Fruit fly (Drosophila melanogaster): ENCODE results near the gene tal-3A.

tal-3A gene

DNA sequence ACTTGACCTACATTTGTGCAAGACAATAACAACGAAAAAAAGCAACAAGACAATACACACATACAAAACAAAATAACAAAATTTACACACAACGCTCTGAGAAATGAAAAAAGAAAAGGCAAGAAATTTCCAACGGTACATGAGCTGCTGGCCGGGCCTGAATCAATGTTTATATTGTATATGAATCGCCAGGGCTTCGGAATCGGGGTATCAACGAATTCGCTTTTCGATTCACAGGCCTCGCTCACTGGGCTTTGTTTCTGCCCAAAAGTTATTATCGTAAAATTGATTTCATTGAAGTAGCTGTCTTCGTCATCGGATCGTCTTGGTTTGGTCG, 3.4 kb downstream of the tal-3A start (continued):
- TF ChIP-seq Hr4 (GFP tag; optimal IDR thresholded peaks at IDR 0.05) (no peak), CG31627 (GFP tag; optimal IDR thresholded peaks at IDR 0.05) (no peak), achi (GFP tag; optimal IDR thresholded peaks at IDR 0.05) (peak; percentile 40), Blimp-1 (GFP tag; optimal IDR thresholded peaks at IDR 0.05) (peak; percentile 74), ss (GFP tag; optimal IDR thresholded peaks at IDR 0.05) (peak in 1 of 2 experiments; percentile 70), dsx (GFP tag; optimal IDR thresholded peaks at IDR 0.05; ENCODE audit: poor library complexity, severe bottlenecking) (peak; percentile 4)

DNA sequence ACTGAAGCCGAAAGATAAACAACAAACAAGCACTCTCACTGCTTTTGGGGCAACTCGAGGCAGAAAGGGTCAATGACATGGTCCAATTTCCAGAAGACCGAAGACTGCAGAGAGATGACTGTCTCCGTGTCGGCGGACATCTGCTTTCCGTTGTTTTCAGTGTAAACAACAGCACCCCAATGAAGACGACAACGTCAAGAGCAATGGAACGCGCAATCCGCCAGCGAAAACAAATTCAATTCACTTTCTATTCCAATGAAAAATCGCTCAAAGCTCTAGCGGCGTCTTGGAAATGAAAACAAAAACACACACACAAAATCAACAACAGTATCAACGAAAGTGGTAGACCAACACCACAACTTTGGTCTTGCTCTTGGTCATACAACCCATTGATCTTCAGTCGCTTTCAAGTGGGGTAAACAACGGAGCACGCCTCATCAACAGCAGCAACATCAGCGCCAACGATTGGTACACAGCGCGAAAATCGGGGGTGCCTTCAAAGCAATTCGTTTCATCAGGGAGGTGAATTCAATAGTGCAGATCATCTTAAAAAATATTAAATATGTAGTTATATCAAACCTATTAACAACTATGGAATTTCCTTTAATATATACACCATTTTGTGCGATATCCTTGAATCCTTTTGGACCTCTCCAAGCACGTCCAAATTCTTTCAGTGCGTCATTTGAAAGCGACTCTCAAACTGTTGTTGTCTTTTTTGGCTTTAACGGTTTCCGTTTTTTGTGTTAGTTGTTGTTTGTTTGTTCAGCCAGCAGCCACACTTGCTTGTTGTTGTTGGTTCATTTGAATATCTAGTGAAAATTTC, 4.8 kb downstream of the tal-3A start:
- TF ChIP-seq lz (GFP tag; optimal IDR thresholded peaks at IDR 0.05) (no peak), dsx (GFP tag; optimal IDR thresholded peaks at IDR 0.05; ENCODE audit: poor library complexity, severe bottlenecking) (no peak), acj6 (GFP tag; optimal IDR thresholded peaks at IDR 0.05) (no peak), Hr39 (GFP tag; optimal IDR thresholded peaks at IDR 0.05) (no peak), CG9139 (GFP tag; optimal IDR thresholded peaks at IDR 0.05) (no peak), Sox102F (GFP tag; optimal IDR thresholded peaks at IDR 0.05) (peak; percentile 5), Ets21C (GFP tag; optimal IDR thresholded peaks at IDR 0.05) (no peak), net (GFP tag; optimal IDR thresholded peaks at IDR 0.05) (no peak), Smox (GFP tag; optimal IDR thresholded peaks at IDR 0.05) (no peak), CG3919 (GFP tag; optimal IDR thresholded peaks at IDR 0.05) (no peak), CG6854 (GFP tag; optimal IDR thresholded peaks at IDR 0.05) (no peak), cyc (GFP tag; optimal IDR thresholded peaks at IDR 0.05) (no peak), Lpt (GFP tag; optimal IDR thresholded peaks at IDR 0.05) (peak; percentile 50), fd59A (GFP tag; optimal IDR thresholded peaks at IDR 0.05) (no peak), CG6808 (GFP tag; optimal IDR thresholded peaks at IDR 0.05) (no peak), CG1621 (tag; optimal IDR thresholded peaks at IDR 0.05) (no peak), Sox14 (GFP tag; optimal IDR thresholded peaks at IDR 0.05) (no peak), Eip93F (GFP tag; optimal IDR thresholded peaks at IDR 0.05) (no peak), spab (GFP tag; optimal IDR thresholded peaks at IDR 0.05) (no peak), Met (GFP tag; optimal IDR thresholded peaks at IDR 0.05) (peak; percentile 28), eg (GFP tag; IDR thresholded peaks at IDR 0.05) (peak; percentile 69), Hr4 (GFP tag; optimal IDR thresholded peaks at IDR 0.05) (peak; percentile 81), CG31627 (GFP tag; optimal IDR thresholded peaks at IDR 0.05) (no peak), vri (GFP tag; optimal IDR thresholded peaks at IDR 0.05) (no peak), Hr38 (GFP tag; optimal IDR thresholded peaks at IDR 0.05) (no peak), Gug (GFP tag; IDR thresholded peaks at IDR 0.05) (peak; percentile 34; the same call in 1 of the 2 replicates), Blimp-1 (GFP tag; optimal IDR thresholded peaks at IDR 0.05) (peak; percentile 39), Eip78C (GFP tag) (peak; percentile 49), fd85E (GFP tag; optimal IDR thresholded peaks at IDR 0.05) (no peak), CG3032 (tag; optimal IDR thresholded peaks at IDR 0.05) (no peak), CG10631 (GFP tag; optimal IDR thresholded peaks at IDR 0.05) (no peak), CG32006 (GFP tag; optimal IDR thresholded peaks at IDR 0.05) (peak; percentile 91), CG11902 (GFP tag; optimal IDR thresholded peaks at IDR 0.05) (no peak), CG8632 (GFP tag; optimal IDR thresholded peaks at IDR 0.05) (no peak), esn (GFP tag; optimal IDR thresholded peaks at IDR 0.05) (no peak), CG34406 (GFP tag; optimal IDR thresholded peaks at IDR 0.05) (no peak), pdm3 (GFP tag; optimal IDR thresholded peaks at IDR 0.05) (peak; percentile 2), CG7368 (GFP tag; optimal IDR thresholded peaks at IDR 0.05) (no peak), CG6276 (GFP tag; optimal IDR thresholded peaks at IDR 0.05) (peak; percentile 69), CG11294 (GFP tag; IDR thresholded peaks at IDR 0.05) (no peak), CG6792 (GFP tag; optimal IDR thresholded peaks at IDR 0.05) (no peak), CG10669 (GFP tag; optimal IDR thresholded peaks at IDR 0.05) (no peak), CG11762 (GFP tag; optimal IDR thresholded peaks at IDR 0.05; ENCODE audit: insufficient read depth) (no peak), Sox15 (GFP tag; optimal IDR thresholded peaks at IDR 0.05) (no peak), OdsH (GFP tag; optimal IDR thresholded peaks at IDR 0.05) (peak; percentile 41), fkh (GFP tag; optimal IDR thresholded peaks at IDR 0.05) (peak; percentile 65)
